Worm (Caenorhabditis elegans): Measurements from ENCODE around the gene Y22D7AL.1.

DNA sequence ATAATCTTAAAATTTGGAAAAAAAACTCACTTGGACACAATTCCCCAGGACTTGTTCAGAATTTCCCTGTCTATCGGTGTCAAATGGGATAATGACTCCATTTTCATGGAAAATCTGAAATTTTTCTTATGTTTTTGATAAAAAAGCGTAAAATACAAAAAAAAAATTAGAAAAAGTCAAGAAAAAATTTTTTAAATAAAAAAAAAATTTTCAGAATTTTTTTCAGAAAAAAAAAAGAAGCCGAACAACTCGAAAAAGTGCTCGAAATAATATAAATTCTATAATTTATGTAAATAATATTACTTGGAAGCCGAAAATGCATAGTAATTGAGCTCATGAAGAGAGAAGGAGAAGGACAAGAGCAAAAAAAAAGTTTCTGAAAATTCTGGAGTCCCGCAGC, 16.2 kb downstream of the Y22D7AL.1 start, which contains the start of gene glb-30:
- TF ChIP-seq him-1 (tag; optimal IDR thresholded peaks at IDR 0.05) (no peak), dao-5 (tag; optimal IDR thresholded peaks at IDR 0.05) (no peak)
